Fruit fly (Drosophila melanogaster): ENCODE data around the gene MtnA.

Gene MtnA

dm6 chr3R:9800644-9801330 lies 16.6 kb upstream of the MtnA start, which contains the start of the genes CG9467 and CG8526 (continued):
- peak; percentile 49 for TF ChIP-seq Usf (GFP tag; optimal IDR thresholded peaks at IDR 0.05)
- peak; percentile 76 for TF ChIP-seq CG7928 (GFP tag; optimal IDR thresholded peaks at IDR 0.05)
- peak; percentile 61 for TF ChIP-seq CG1602 (GFP tag; optimal IDR thresholded peaks at IDR 0.05)
- peak; percentile 88 for TF ChIP-seq Sry-δ (GFP tag; optimal IDR thresholded peaks at IDR 0.05)
- no peak for TF ChIP-seq D (optimal IDR thresholded peaks at IDR 0.05)
- no peak for TF ChIP-seq D (GFP tag; optimal IDR thresholded peaks at IDR 0.05)
- no peak for TF ChIP-seq toy (GFP tag; IDR thresholded peaks at IDR 0.05)
- TF ChIP-seq usp (GFP tag; optimal IDR thresholded peaks at IDR 0.05): no peak
- no peak for TF ChIP-seq CHES-1-like (GFP tag; optimal IDR thresholded peaks at IDR 0.05)
- no peak for TF ChIP-seq Pdp1 (GFP tag; optimal IDR thresholded peaks at IDR 0.05)
- no peak for TF ChIP-seq Nf-YA (GFP tag; IDR thresholded peaks at IDR 0.05)
- TF ChIP-seq CG15011 (GFP tag; optimal IDR thresholded peaks at IDR 0.05): no peak
- no peak for TF ChIP-seq CG4328 (GFP tag; optimal IDR thresholded peaks at IDR 0.05)
- TF ChIP-seq CG8924 (tag; optimal IDR thresholded peaks at IDR 0.05): peak; percentile 77
- TF ChIP-seq pb (GFP tag; optimal IDR thresholded peaks at IDR 0.05): no peak
- peak; percentile 54 for TF ChIP-seq CG15073 (GFP tag; optimal IDR thresholded peaks at IDR 0.05)
- TF ChIP-seq ftz-f1 (GFP tag; optimal IDR thresholded peaks at IDR 0.05): no peak
- peak; percentile 65 for TF ChIP-seq lbe (GFP tag; optimal IDR thresholded peaks at IDR 0.05)
- TF ChIP-seq CG15601 (tag; optimal IDR thresholded peaks at IDR 0.05): peak; percentile 65
- no peak for TF ChIP-seq luna (GFP tag; optimal IDR thresholded peaks at IDR 0.05)
- TF ChIP-seq CG12744 (GFP tag; optimal IDR thresholded peaks at IDR 0.05): no peak
- TF ChIP-seq Dref (GFP tag; IDR thresholded peaks at IDR 0.05): peak; percentile 34; the same call in 1 of the 2 replicates
- TF ChIP-seq Side (GFP tag; optimal IDR thresholded peaks at IDR 0.05): no peak
- TF ChIP-seq CG4707 (GFP tag; optimal IDR thresholded peaks at IDR 0.05): no peak
- TF ChIP-seq CG6683 (GFP tag; optimal IDR thresholded peaks at IDR 0.05): no peak
- no peak for TF ChIP-seq CG3838 (GFP tag; optimal IDR thresholded peaks at IDR 0.05)
- peak; percentile 30 for TF ChIP-seq Fer2 (tag; optimal IDR thresholded peaks at IDR 0.05)
- no peak for TF ChIP-seq yki (optimal IDR thresholded peaks at IDR 0.05)
- TF ChIP-seq CG13287 (GFP tag; IDR thresholded peaks at IDR 0.05; ENCODE audit: partially characterized antibody): peak; percentile 84
- TF ChIP-seq kay (GFP tag; optimal IDR thresholded peaks at IDR 0.05): no peak
- TF ChIP-seq tgo (GFP tag; IDR thresholded peaks at IDR 0.05): peak; percentile 48; the same call in 2 of the 3 replicates
- peak; percentile 78 for TF ChIP-seq CG10147 (GFP tag; optimal IDR thresholded peaks at IDR 0.05)
- no peak for TF ChIP-seq grn (GFP tag; optimal IDR thresholded peaks at IDR 0.05)
- 0 out of 3 replicates have a peak, but pooled peaks have one; percentile 26 for TF ChIP-seq otp (GFP tag; IDR thresholded peaks at IDR 0.05)
- no peak for TF ChIP-seq bowl (GFP tag; IDR thresholded peaks at IDR 0.05)
- peak; percentile 23; the same call in 1 of the 3 replicates for TF ChIP-seq mld (GFP tag; IDR thresholded peaks at IDR 0.05; ENCODE audit: partially characterized antibody)
- no peak for TF ChIP-seq en (GFP tag; optimal IDR thresholded peaks at IDR 0.05)
- TF ChIP-seq CG18011 (GFP tag; optimal IDR thresholded peaks at IDR 0.05): peak; percentile 26
- no peak for TF ChIP-seq Camta (GFP tag; optimal IDR thresholded peaks at IDR 0.05)
- peak; percentile 57 for TF ChIP-seq MBD-R2 (GFP tag; IDR thresholded peaks at IDR 0.05)
- TF ChIP-seq CG6654 (GFP tag; optimal IDR thresholded peaks at IDR 0.05): no peak
- TF ChIP-seq lov (optimal IDR thresholded peaks at IDR 0.05): no peak
- no peak for TF ChIP-seq lov (GFP tag; IDR thresholded peaks at IDR 0.05)
- TF ChIP-seq CG11093 (GFP tag; IDR thresholded peaks at IDR 0.05): 0 out of 3 replicates have a peak, but pooled peaks have one; percentile 41
- TF ChIP-seq MESR4 (GFP tag; optimal IDR thresholded peaks at IDR 0.05): peak; percentile 86
- no peak for TF ChIP-seq Gsc (GFP tag; IDR thresholded peaks at IDR 0.05)
- no peak for TF ChIP-seq GATAe (GFP tag; conservative IDR thresholded peaks at IDR 0.05)
- no peak for TF ChIP-seq CG43689 (GFP tag; IDR thresholded peaks at IDR 0.05)
- peak; percentile 55 for TF ChIP-seq twi (tag; optimal IDR thresholded peaks at IDR 0.05)
- peak; percentile 51 for TF ChIP-seq HmgZ (tag; optimal IDR thresholded peaks at IDR 0.05)
- no peak for TF ChIP-seq CG2199 (GFP tag; IDR thresholded peaks at IDR 0.05)
